Worm (Caenorhabditis elegans): ENCODE results near the gene rfc-2.

Gene rfc-2

DNA sequence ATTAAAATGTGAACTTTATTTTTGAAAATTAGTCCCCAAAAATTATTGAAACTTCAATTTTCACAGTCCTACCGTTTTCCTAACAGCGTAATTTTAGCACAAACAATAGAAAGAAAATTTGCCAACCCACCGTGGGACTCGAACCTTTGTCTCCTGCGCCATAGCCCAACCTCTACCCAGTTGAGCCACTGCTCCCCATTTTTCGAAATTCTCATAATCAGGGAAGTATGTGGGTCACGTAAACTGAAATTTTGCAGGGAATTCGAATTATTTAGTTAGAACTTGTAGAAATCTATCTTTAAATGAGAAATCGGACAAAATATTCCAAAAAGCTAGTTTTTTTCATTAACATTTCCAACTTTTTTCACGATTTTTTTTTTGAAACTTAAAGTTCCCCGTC lies 33.2 kb downstream of the rfc-2 start:
- TF ChIP-seq pha-4 (tag; optimal IDR thresholded peaks at IDR 0.05) (no peak), egl-5 (tag; optimal IDR thresholded peaks at IDR 0.05) (no peak), ceh-28 (tag; optimal IDR thresholded peaks at IDR 0.05) (no peak), fkh-10 (GFP tag; optimal IDR thresholded peaks at IDR 0.05) (no peak), unc-39 (tag; optimal IDR thresholded peaks at IDR 0.05) (no peak)

DNA sequence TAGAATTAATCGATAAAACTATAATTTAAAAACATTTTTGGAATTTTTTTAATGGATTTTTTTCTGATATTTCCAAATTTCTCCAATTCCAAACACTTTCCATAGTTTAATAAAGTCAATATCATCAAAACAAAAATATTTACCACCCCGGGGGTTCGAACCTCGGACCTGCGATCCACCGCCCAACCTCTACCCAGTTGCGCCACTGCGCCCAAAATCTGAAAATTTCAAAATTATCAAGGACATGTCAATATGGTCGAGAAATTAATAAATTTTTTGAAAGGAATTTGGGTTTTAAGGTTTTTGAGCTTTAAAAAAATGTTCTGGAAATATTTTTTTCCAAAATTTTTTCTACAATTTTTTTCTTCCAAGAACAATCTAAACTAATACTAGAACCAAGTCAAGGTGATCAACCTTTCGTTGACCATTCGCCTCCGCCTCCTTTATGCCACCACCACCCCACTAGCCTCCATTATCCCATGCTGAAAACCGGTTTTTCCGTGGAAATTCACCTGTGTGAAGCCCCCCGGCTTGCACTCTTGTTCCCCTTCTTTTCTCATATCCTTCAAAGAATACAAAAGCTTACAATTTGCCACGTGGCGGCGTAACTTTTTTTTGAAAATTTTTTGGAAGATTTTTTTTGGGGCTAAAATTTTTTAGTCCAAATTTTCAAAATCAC lies 34.6 kb downstream of the rfc-2 start:
- TF ChIP-seq pqm-1 (tag; optimal IDR thresholded peaks at IDR 0.05), result no peak
- no peak for TF ChIP-seq unc-39 (tag; optimal IDR thresholded peaks at IDR 0.05)
- TF ChIP-seq nhr-76 (tag; optimal IDR thresholded peaks at IDR 0.05), result no peak
- TF ChIP-seq nhr-43 (tag; optimal IDR thresholded peaks at IDR 0.05; ENCODE audit: poor library complexity, severe bottlenecking), result peak; percentile 50
- TF ChIP-seq nhr-11 (tag; optimal IDR thresholded peaks at IDR 0.05), result no peak
- TF ChIP-seq nhr-28 (tag; optimal IDR thresholded peaks at IDR 0.05), result no peak
- TF ChIP-seq nhr-25 (tag; optimal IDR thresholded peaks at IDR 0.05), result peak; percentile 51
- TF ChIP-seq nhr-23 (tag; optimal IDR thresholded peaks at IDR 0.05), result peak; percentile 42
- TF ChIP-seq nhr-77 (tag; optimal IDR thresholded peaks at IDR 0.05), result no peak
- TF ChIP-seq ceh-28 (tag; optimal IDR thresholded peaks at IDR 0.05), result no peak

DNA sequence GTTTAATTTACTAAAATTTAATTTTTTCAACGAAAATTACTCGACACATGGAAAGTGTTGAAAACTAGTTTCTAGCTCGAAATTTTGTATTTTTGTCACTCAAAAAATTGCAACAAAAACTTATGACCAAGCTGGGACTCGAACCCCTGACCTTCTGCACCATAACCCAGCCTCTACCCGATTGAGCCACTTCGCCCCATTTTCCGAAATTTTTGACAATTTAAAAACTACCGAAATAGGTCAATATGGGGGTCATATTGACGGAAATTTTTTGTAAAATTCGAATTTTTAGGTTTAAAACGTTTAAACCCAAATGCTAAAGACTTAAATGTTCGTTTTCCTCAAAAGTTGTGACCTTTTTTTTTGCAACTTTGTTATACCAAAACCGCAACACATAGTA lies 38.4 kb downstream of the rfc-2 start:
- TF ChIP-seq pqm-1 (tag; optimal IDR thresholded peaks at IDR 0.05) (no peak), nhr-11 (tag; optimal IDR thresholded peaks at IDR 0.05) (no peak), skn-1 (tag; optimal IDR thresholded peaks at IDR 0.05) (no peak), ceh-28 (tag; optimal IDR thresholded peaks at IDR 0.05) (no peak), snpc-4 (tag; optimal IDR thresholded peaks at IDR 0.05) (no peak), ama-1 (optimal IDR thresholded peaks at IDR 0.05) (no peak), ztf-11 (tag; optimal IDR thresholded peaks at IDR 0.05) (no peak), unc-39 (tag; optimal IDR thresholded peaks at IDR 0.05) (no peak), elt-3 (tag; optimal IDR thresholded peaks at IDR 0.05) (no peak), aly-2 (tag; optimal IDR thresholded peaks at IDR 0.05) (no peak), lin-39 (tag; optimal IDR thresholded peaks at IDR 0.05) (no peak), mml-1 (tag; optimal IDR thresholded peaks at IDR 0.05) (no peak), hmg-11 (tag; optimal IDR thresholded peaks at IDR 0.05) (no peak), fos-1 (tag; optimal IDR thresholded peaks at IDR 0.05) (no peak)

DNA sequence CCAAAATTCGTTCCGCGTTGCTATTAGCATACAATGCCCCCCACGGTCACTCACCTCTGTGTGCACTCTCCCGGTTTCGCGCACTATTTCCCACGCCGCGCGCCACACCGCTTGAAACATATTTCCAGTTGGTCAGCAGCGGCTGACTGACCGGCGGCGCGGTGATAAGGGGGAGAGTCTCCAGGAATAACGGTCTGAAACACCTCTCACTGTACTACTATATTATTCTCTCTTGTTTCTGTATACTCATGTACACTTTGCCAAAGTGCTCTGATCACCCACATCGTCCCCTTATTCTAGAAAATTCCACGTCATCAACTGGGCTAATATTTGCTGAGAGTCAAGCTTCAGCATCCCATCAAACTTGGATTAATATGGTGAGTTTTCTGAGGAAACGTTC lies 38.8 kb downstream of the rfc-2 start, which contains the start of gene nhr-41:
TSS of gene nhr-41 (plus strand) at position 301 of the 400 bp plus-strand sequence.
- TF ChIP-seq snpc-4 (tag; optimal IDR thresholded peaks at IDR 0.05) (no peak), ceh-28 (tag; optimal IDR thresholded peaks at IDR 0.05) (no peak), nfya-1 (tag; optimal IDR thresholded peaks at IDR 0.05; ENCODE audit: insufficient read depth) (no peak), eor-1 (tag; optimal IDR thresholded peaks at IDR 0.05) (no peak), pha-4 (tag; optimal IDR thresholded peaks at IDR 0.05) (no peak), elt-2 (tag; optimal IDR thresholded peaks at IDR 0.05) (no peak), hmg-11 (tag; optimal IDR thresholded peaks at IDR 0.05) (no peak), lin-15B (tag; optimal IDR thresholded peaks at IDR 0.05) (no peak), nhr-12 (tag; optimal IDR thresholded peaks at IDR 0.05) (no peak), ztf-11 (tag; optimal IDR thresholded peaks at IDR 0.05) (no peak), pqm-1 (tag; optimal IDR thresholded peaks at IDR 0.05) (no peak), daf-12 (tag; optimal IDR thresholded peaks at IDR 0.05) (no peak), mml-1 (tag; optimal IDR thresholded peaks at IDR 0.05) (no peak), nhr-43 (tag; optimal IDR thresholded peaks at IDR 0.05; ENCODE audit: poor library complexity, severe bottlenecking) (no peak), egl-5 (tag; optimal IDR thresholded peaks at IDR 0.05) (no peak), ztf-4 (tag; optimal IDR thresholded peaks at IDR 0.05) (no peak), nhr-11 (tag; optimal IDR thresholded peaks at IDR 0.05) (no peak), elt-3 (tag; optimal IDR thresholded peaks at IDR 0.05) (no peak), ceh-82 (tag; optimal IDR thresholded peaks at IDR 0.05) (no peak)

DNA sequence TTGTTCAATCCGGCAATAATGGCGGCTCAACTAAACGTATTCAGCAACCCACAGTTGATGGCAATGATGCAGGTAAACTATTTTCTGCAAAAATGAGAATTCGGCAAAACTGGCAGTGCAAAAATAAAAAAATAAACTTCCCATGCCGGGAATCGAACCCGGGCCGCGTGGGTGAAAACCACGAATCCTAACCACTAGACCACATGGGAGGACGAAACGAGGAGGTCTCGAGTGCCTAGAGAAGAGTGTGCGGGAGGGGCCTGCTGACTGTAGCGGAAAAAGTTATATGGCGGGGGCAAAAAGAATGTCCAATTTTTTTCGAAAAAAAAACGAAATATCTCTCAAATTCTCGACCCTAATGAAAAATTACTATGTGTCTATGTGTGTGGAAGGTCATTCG lies 41.0 kb downstream of the rfc-2 start:
- TF ChIP-seq nfya-1 (tag; optimal IDR thresholded peaks at IDR 0.05; ENCODE audit: insufficient read depth) (peak; percentile 28), pha-4 (tag; optimal IDR thresholded peaks at IDR 0.05) (peak; percentile 28), ztf-11 (tag; optimal IDR thresholded peaks at IDR 0.05) (no peak), lin-15B (tag; optimal IDR thresholded peaks at IDR 0.05) (peak; percentile 25), nhr-28 (tag; optimal IDR thresholded peaks at IDR 0.05) (no peak), hmg-11 (tag; optimal IDR thresholded peaks at IDR 0.05) (peak; percentile 73), ceh-28 (tag; optimal IDR thresholded peaks at IDR 0.05) (no peak), unc-39 (tag; optimal IDR thresholded peaks at IDR 0.05) (no peak), daf-12 (tag; optimal IDR thresholded peaks at IDR 0.05) (no peak), egl-5 (tag; optimal IDR thresholded peaks at IDR 0.05) (no peak), lin-39 (tag; optimal IDR thresholded peaks at IDR 0.05) (peak; percentile 43), elt-2 (tag; optimal IDR thresholded peaks at IDR 0.05) (peak; percentile 19), nhr-67 (tag; optimal IDR thresholded peaks at IDR 0.05) (no peak), nhr-43 (tag; optimal IDR thresholded peaks at IDR 0.05; ENCODE audit: poor library complexity, severe bottlenecking) (peak; percentile 38), elt-1 (tag; optimal IDR thresholded peaks at IDR 0.05) (no peak), ztf-4 (tag; optimal IDR thresholded peaks at IDR 0.05) (no peak), lsy-12 (tag; optimal IDR thresholded peaks at IDR 0.05) (peak; percentile 22)

Data from whole organism, L3 larva.